Worm (Caenorhabditis elegans) whole organism, early embryonic: ENCODE measurements around the gene C12D8.9.

Source experiments
- B0310.2 ChIP-seq: sonication (generic microtip); optimal IDR thresholded peaks from 2 replicates; lab custom pipeline; 2016; ENCODE audit warnings: mild to moderate bottlenecking, missing genetic modification characterization, missing compliant biosample characterization
- F13C5.2 ChIP-seq: sonication (generic microtip); optimal IDR thresholded peaks from 2 replicates; lab custom pipeline; 2017; ENCODE audit warnings: mild to moderate bottlenecking, missing genetic modification characterization, inconsistent platforms, missing compliant biosample characterization
- aly-1 ChIP-seq: sonication (generic microtip); optimal IDR thresholded peaks from 2 replicates; lab custom pipeline; 2016; ENCODE audit warnings: missing genetic modification characterization, missing compliant biosample characterization
- ama-1 ChIP-seq: fragments of 150-350 bp; optimal IDR thresholded peaks from 2 replicates; lab custom pipeline; 2014
- ceh-13 ChIP-seq: fragments of 200-800 bp; sonication (Bioruptor generic); optimal IDR thresholded peaks from 2 replicates; lab custom pipeline; 2018; ENCODE audit warnings: mild to moderate bottlenecking, missing genetic modification characterization, missing compliant biosample characterization
- ceh-36 ChIP-seq: sonication (generic microtip); optimal IDR thresholded peaks from 2 replicates; lab custom pipeline; 2016; ENCODE audit warnings: missing genetic modification characterization, inconsistent platforms, missing compliant biosample characterization
- ets-7 ChIP-seq: sonication (generic microtip); optimal IDR thresholded peaks from 2 replicates; lab custom pipeline; 2016; ENCODE audit warnings: missing genotype, missing genetic modification characterization, missing compliant biosample characterization
- flt-1 ChIP-seq: fragments of 200-800 bp; sonication (Bioruptor generic); IDR thresholded peaks from 2 replicates; pipeline ENCODE4 v1.3.6; 2022; ENCODE audit warnings: missing genetic modification characterization, missing compliant biosample characterization
- hmbx-1 ChIP-seq: sonication (generic microtip); optimal IDR thresholded peaks from 2 replicates; lab custom pipeline; 2016; ENCODE audit warnings: mild to moderate bottlenecking, missing genetic modification characterization, missing compliant biosample characterization
- hmg-4 ChIP-seq: fragments of 200-800 bp; sonication (Bioruptor generic); optimal IDR thresholded peaks from 2 replicates; lab custom pipeline; 2018; ENCODE audit warnings: mild to moderate bottlenecking, missing genetic modification characterization, missing compliant biosample characterization
- hnd-1 ChIP-seq: sonication (generic microtip); optimal IDR thresholded peaks from 2 replicates; lab custom pipeline; 2016; ENCODE audit warnings: missing genetic modification characterization, missing compliant biosample characterization
- pes-1 ChIP-seq: fragments of 200-800 bp; sonication (Bioruptor generic); IDR thresholded peaks from 2 replicates; pipeline ENCODE4 v1.3.6; 2022; ENCODE audit warnings: missing genetic modification reagents, missing genetic modification characterization, missing compliant biosample characterization
- scrt-1 ChIP-seq: fragments of 200-800 bp; sonication (Bioruptor generic); IDR thresholded peaks from 2 replicates; pipeline ENCODE4 v1.3.6; 2022; ENCODE audit warnings: missing genetic modification characterization, missing compliant biosample characterization
- sea-1 ChIP-seq: fragments of 200-800 bp; sonication (Bioruptor generic); conservative IDR thresholded peaks from 2 replicates; pipeline ENCODE4 v1.3.6; 2022; ENCODE audit warnings: missing genetic modification characterization, missing compliant biosample characterization
- tbx-11 ChIP-seq: fragments of 200-800 bp; sonication (Bioruptor generic); IDR thresholded peaks from 2 replicates; pipeline ENCODE4 v1.3.6; 2022; ENCODE audit warnings: missing genetic modification characterization, missing compliant biosample characterization
- tbx-37 ChIP-seq: fragments of 200-800 bp; sonication (Bioruptor generic); conservative IDR thresholded peaks from 2 replicates; pipeline ENCODE4 v1.3.6; 2022; ENCODE audit warnings: missing genetic modification reagents, missing genetic modification characterization, missing compliant biosample characterization
- tra-4 ChIP-seq: sonication (generic microtip); optimal IDR thresholded peaks from 2 replicates; lab custom pipeline; 2017; ENCODE audit warnings: missing genetic modification characterization, missing compliant biosample characterization

The C12D8.9 gene

DNA sequence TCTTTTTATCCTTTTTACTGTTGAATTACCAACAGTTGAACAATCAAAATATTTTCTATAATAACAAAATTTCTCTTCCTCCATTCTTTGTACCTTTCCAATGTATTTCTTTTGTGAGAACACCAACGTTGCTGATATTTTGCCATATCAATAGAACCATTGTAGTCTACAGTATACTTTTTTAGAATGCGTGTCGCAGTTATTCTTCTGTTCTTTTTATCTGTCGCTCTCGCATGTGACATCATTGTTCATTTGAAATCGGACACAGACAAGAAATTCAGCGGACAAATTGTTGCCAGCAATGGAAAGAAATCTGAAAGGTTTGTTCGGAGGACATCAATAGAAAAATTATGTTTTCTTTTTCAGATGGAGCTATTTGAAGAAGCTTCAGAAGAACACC lies 41.1 kb downstream of the C12D8.9 start, which contains the start of gene ZK856.7:
Gene ZK856.7 (plus strand): TSS at position 186 of the 400 bp plus-strand sequence.
- TF ChIP-seq sea-1 (GFP tag; lab: Robert Waterston, UW) (no peak), tbx-37 (GFP tag; lab: Robert Waterston, UW) (no peak), hnd-1 (tag; lab: Kevin White, UChicago) (no peak), scrt-1 (no peak), hmbx-1 (no peak), tbx-11 (GFP tag; lab: Robert Waterston, UW) (no peak), F13C5.2 (no peak)

ce11 chrV:10198386-10198785 lies 44.6 kb downstream of the C12D8.9 start, which contains the start of gene ZK856.6:
Gene ZK856.6 (plus strand): TSS chrV:10198686.
- TF ChIP-seq sea-1 (GFP tag; lab: Robert Waterston, UW): no peak
- TF ChIP-seq hnd-1 (tag; lab: Kevin White, UChicago): no peak
- TF ChIP-seq tbx-11 (GFP tag; lab: Robert Waterston, UW): no peak
- TF ChIP-seq scrt-1: no peak
- no peak for TF ChIP-seq ets-7
- no peak for TF ChIP-seq flt-1 (GFP tag; lab: Robert Waterston, UW)
- no peak for TF ChIP-seq B0310.2 (tag; lab: Kevin White, UChicago)
- no peak for TF ChIP-seq tbx-37 (GFP tag; lab: Robert Waterston, UW)
- TF ChIP-seq ama-1 (lab: Kevin White, UChicago): no peak
- no peak for TF ChIP-seq F13C5.2
- TF ChIP-seq aly-1 (tag; lab: Kevin White, UChicago): no peak
- TF ChIP-seq hmg-4 (GFP tag; lab: Kevin White, UChicago): no peak
- TF ChIP-seq tra-4 (tag; lab: Kevin White, UChicago): no peak
- no peak for TF ChIP-seq ceh-36 (tag; lab: Kevin White, UChicago)
- no peak for TF ChIP-seq ceh-13 (GFP tag; lab: Kevin White, UChicago)
- TF ChIP-seq pes-1 (GFP tag; lab: Robert Waterston, UW): no peak
- TF ChIP-seq hmbx-1: no peak
